Worm (Caenorhabditis elegans) whole organism, early embryonic: ENCODE data around the gene ZK112.4.

Experiments
- ama-1 ChIP-seq: fragments of 150-350 bp; optimal IDR thresholded peaks from 2 replicates; lab custom pipeline; 2014
- ceh-13 ChIP-seq: fragments of 200-800 bp; sonication (Bioruptor generic); optimal IDR thresholded peaks from 2 replicates; lab custom pipeline; 2018; ENCODE audit warnings: mild to moderate bottlenecking, missing genetic modification characterization, missing compliant biosample characterization
- ceh-36 ChIP-seq: sonication (generic microtip); optimal IDR thresholded peaks from 2 replicates; lab custom pipeline; 2016; ENCODE audit warnings: missing genetic modification characterization, inconsistent platforms, missing compliant biosample characterization
- ets-7 ChIP-seq: sonication (generic microtip); optimal IDR thresholded peaks from 2 replicates; lab custom pipeline; 2016; ENCODE audit warnings: missing genotype, missing genetic modification characterization, missing compliant biosample characterization
- flt-1 ChIP-seq: fragments of 200-800 bp; sonication (Bioruptor generic); IDR thresholded peaks from 2 replicates; pipeline ENCODE4 v1.3.6; 2022; ENCODE audit warnings: missing genetic modification characterization, missing compliant biosample characterization
- hmbx-1 ChIP-seq: sonication (generic microtip); optimal IDR thresholded peaks from 2 replicates; lab custom pipeline; 2016; ENCODE audit warnings: mild to moderate bottlenecking, missing genetic modification characterization, missing compliant biosample characterization
- hmg-4 ChIP-seq: fragments of 200-800 bp; sonication (Bioruptor generic); optimal IDR thresholded peaks from 2 replicates; lab custom pipeline; 2018; ENCODE audit warnings: mild to moderate bottlenecking, missing genetic modification characterization, missing compliant biosample characterization
- pes-1 ChIP-seq: fragments of 200-800 bp; sonication (Bioruptor generic); IDR thresholded peaks from 2 replicates; pipeline ENCODE4 v1.3.6; 2022; ENCODE audit warnings: missing genetic modification reagents, missing genetic modification characterization, missing compliant biosample characterization
- scrt-1 ChIP-seq: fragments of 200-800 bp; sonication (Bioruptor generic); IDR thresholded peaks from 2 replicates; pipeline ENCODE4 v1.3.6; 2022; ENCODE audit warnings: missing genetic modification characterization, missing compliant biosample characterization
- sea-1 ChIP-seq: fragments of 200-800 bp; sonication (Bioruptor generic); conservative IDR thresholded peaks from 2 replicates; pipeline ENCODE4 v1.3.6; 2022; ENCODE audit warnings: missing genetic modification characterization, missing compliant biosample characterization
- tbx-11 ChIP-seq: fragments of 200-800 bp; sonication (Bioruptor generic); IDR thresholded peaks from 2 replicates; pipeline ENCODE4 v1.3.6; 2022; ENCODE audit warnings: missing genetic modification characterization, missing compliant biosample characterization
- tbx-37 ChIP-seq: fragments of 200-800 bp; sonication (Bioruptor generic); conservative IDR thresholded peaks from 2 replicates; pipeline ENCODE4 v1.3.6; 2022; ENCODE audit warnings: missing genetic modification reagents, missing genetic modification characterization, missing compliant biosample characterization
- tra-4 ChIP-seq: sonication (generic microtip); optimal IDR thresholded peaks from 2 replicates; lab custom pipeline; 2017; ENCODE audit warnings: missing genetic modification characterization, missing compliant biosample characterization

ce11 chrIII:7772901-7773300, 43.1 kb upstream of the ZK112.4 start, which contains the start of the genes ZK686.6 and ZK686.1:
- no peak for TF ChIP-seq ets-7 (tag; lab: Kevin White, UChicago)
- no peak for TF ChIP-seq tbx-37 (GFP tag; lab: Robert Waterston, UW)
- TF ChIP-seq ama-1 (lab: Kevin White, UChicago) = no peak
- no peak for TF ChIP-seq pes-1 (GFP tag; lab: Robert Waterston, UW)
- no peak for TF ChIP-seq hmbx-1 (tag; lab: Kevin White, UChicago)
- no peak for TF ChIP-seq flt-1 (GFP tag; lab: Robert Waterston, UW)
- no peak for TF ChIP-seq sea-1 (GFP tag; lab: Robert Waterston, UW)
- no peak for TF ChIP-seq hmg-4 (GFP tag; lab: Kevin White, UChicago)
- TF ChIP-seq ceh-13 = no peak
- no peak for TF ChIP-seq tra-4 (tag; lab: Kevin White, UChicago)
- TF ChIP-seq scrt-1 (GFP tag; lab: Robert Waterston, UW) = no peak
- TF ChIP-seq tbx-11 = no peak
- TF ChIP-seq ceh-36 (tag; lab: Kevin White, UChicago) = no peak
